Fruit fly (Drosophila melanogaster): ENCODE results near the gene CG32262.

Gene CG32262

DNA sequence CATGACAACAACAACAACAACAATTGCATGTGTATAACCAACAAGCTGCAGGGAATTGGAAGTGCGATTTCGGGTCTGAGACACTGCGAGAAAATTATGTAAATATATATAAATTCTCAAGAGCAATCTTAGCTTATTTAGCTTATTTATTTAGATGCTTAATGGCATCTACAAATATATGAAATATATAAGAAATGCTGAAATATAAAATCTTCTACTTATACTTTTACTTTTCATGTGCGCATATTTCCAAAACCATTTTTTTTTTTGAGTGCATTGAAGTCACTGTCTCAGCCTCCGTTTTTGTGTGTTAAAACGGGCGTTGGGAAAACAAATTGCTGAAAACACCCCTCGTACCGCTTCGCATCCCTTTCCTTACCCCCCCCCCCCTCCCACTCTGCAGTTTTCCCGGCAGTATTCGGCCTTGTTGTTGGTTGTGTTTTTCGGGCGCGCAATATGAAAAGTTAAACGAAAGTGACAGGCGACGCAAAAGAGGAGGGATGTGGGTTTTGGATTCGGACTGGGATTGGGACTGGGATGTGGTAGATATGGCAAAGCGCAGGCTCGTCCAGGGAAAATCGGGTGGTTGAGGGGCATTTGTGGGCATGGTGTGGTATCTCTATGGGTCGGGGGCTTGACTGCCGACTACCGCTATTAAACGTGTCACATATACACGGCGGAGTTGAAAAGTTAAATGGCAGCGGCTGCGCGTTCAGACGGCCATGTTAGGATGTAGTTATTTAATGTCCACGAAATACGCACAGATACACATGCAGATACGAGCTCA is 45.4 kb upstream of the CG32262 start (continued):
- TF ChIP-seq sob (GFP tag; IDR thresholded peaks at IDR 0.05) = no peak
- peak; percentile 68 for TF ChIP-seq CG17328 (GFP tag; IDR thresholded peaks at IDR 0.05)
- peak; percentile 69 for TF ChIP-seq Oli (tag; optimal IDR thresholded peaks at IDR 0.05)
- TF ChIP-seq CG6689 (GFP tag; IDR thresholded peaks at IDR 0.05) = peak; percentile 69
- peak; percentile 39 for TF ChIP-seq Med (GFP tag)
- TF ChIP-seq fd96Cb (tag; optimal IDR thresholded peaks at IDR 0.05) = peak; percentile 41
- no peak for TF ChIP-seq toy (GFP tag; IDR thresholded peaks at IDR 0.05)
- TF ChIP-seq CG8944 (GFP tag; optimal IDR thresholded peaks at IDR 0.05) = no peak
- peak; percentile 69 for TF ChIP-seq CG10267 (tag; optimal IDR thresholded peaks at IDR 0.05)
- TF ChIP-seq NK7.1 (GFP tag; optimal IDR thresholded peaks at IDR 0.05) = no peak
- no peak for TF ChIP-seq CG1603 (tag; optimal IDR thresholded peaks at IDR 0.05)
- TF ChIP-seq Bgb (GFP tag; IDR thresholded peaks at IDR 0.05; ENCODE audit: partially characterized antibody) = no peak
- TF ChIP-seq wor (GFP tag; IDR thresholded peaks at IDR 0.05) = no peak
- no peak for TF ChIP-seq fu2 (GFP tag; optimal IDR thresholded peaks at IDR 0.05)
- TF ChIP-seq dysf (GFP tag; IDR thresholded peaks at IDR 0.05) = peak; percentile 39; the same call in 1 of the 3 replicates
- TF ChIP-seq CG8388 (GFP tag; optimal IDR thresholded peaks at IDR 0.05) = peak; percentile 68
- peak; percentile 25 for TF ChIP-seq trem (tag; optimal IDR thresholded peaks at IDR 0.05)
- peak; percentile 50 for TF ChIP-seq CG15269 (tag; optimal IDR thresholded peaks at IDR 0.05)
- no peak for TF ChIP-seq Hey (tag; optimal IDR thresholded peaks at IDR 0.05)
- TF ChIP-seq tio (GFP tag; optimal IDR thresholded peaks at IDR 0.05) = no peak
- peak; percentile 50; the same call in 1 of the 2 replicates for TF ChIP-seq seq (GFP tag; IDR thresholded peaks at IDR 0.05)
- TF ChIP-seq CG16815 (GFP tag; optimal IDR thresholded peaks at IDR 0.05) = peak; percentile 55
- TF ChIP-seq CG1233 (GFP tag; optimal IDR thresholded peaks at IDR 0.05) = peak; percentile 19
- TF ChIP-seq ab (GFP tag; optimal IDR thresholded peaks at IDR 0.05) = no peak
- TF ChIP-seq CG2875 (GFP tag; optimal IDR thresholded peaks at IDR 0.05) = peak; percentile 22
- peak; percentile 78 for TF ChIP-seq CG10979 (tag; optimal IDR thresholded peaks at IDR 0.05)
- no peak for TF ChIP-seq bab2 (GFP tag; optimal IDR thresholded peaks at IDR 0.05)
- no peak for TF ChIP-seq rib (GFP tag; IDR thresholded peaks at IDR 0.05)
- TF ChIP-seq CG9215 (GFP tag; IDR thresholded peaks at IDR 0.05) = no peak
- TF ChIP-seq D19A (tag; optimal IDR thresholded peaks at IDR 0.05) = peak; percentile 63
- no peak for TF ChIP-seq Bteb2 (GFP tag; optimal IDR thresholded peaks at IDR 0.05)
- peak; percentile 54 for TF ChIP-seq CG4424 (GFP tag; optimal IDR thresholded peaks at IDR 0.05)
- no peak for TF ChIP-seq D (optimal IDR thresholded peaks at IDR 0.05)
- peak; percentile 75 for TF ChIP-seq D (GFP tag; optimal IDR thresholded peaks at IDR 0.05)
- TF ChIP-seq dati (GFP tag; IDR thresholded peaks at IDR 0.05) = no peak
- no peak; the same call in 2 of the 3 replicates for TF ChIP-seq tgo (GFP tag; IDR thresholded peaks at IDR 0.05)
- TF ChIP-seq CoRest (tag; optimal IDR thresholded peaks at IDR 0.05) = peak; percentile 69
- no peak for TF ChIP-seq CTCF (GFP tag; optimal IDR thresholded peaks at IDR 0.05)
- peak; percentile 48; the same call in 1 of the 3 replicates for TF ChIP-seq croc (GFP tag; conservative IDR thresholded peaks at IDR 0.05)
- TF ChIP-seq Meics (GFP tag; optimal IDR thresholded peaks at IDR 0.05) = no peak
- TF ChIP-seq nmo (GFP tag; optimal IDR thresholded peaks at IDR 0.05) = peak; percentile 77
- peak; percentile 32 for TF ChIP-seq Lhr (GFP tag; optimal IDR thresholded peaks at IDR 0.05)
- peak; percentile 58 for TF ChIP-seq Sox100B (GFP tag; optimal IDR thresholded peaks at IDR 0.05)
- no peak for TF ChIP-seq Neu2 (GFP tag; optimal IDR thresholded peaks at IDR 0.05; ENCODE audit: borderline replicate concordance)
- TF ChIP-seq pnt (GFP tag; optimal IDR thresholded peaks at IDR 0.05) = no peak
- no peak for TF ChIP-seq Hr39 (optimal IDR thresholded peaks at IDR 0.05)
- TF ChIP-seq fd102C (GFP tag; optimal IDR thresholded peaks at IDR 0.05) = peak; percentile 63
- TF ChIP-seq lilli (GFP tag; optimal IDR thresholded peaks at IDR 0.05) = peak; percentile 4
- TF ChIP-seq CG31365 (tag; optimal IDR thresholded peaks at IDR 0.05) = no peak
- TF ChIP-seq ind (GFP tag; optimal IDR thresholded peaks at IDR 0.05) = peak; percentile 8
- no peak for TF ChIP-seq Kr (GFP tag; optimal IDR thresholded peaks at IDR 0.05)
